Worm (Caenorhabditis elegans): Measurements from ENCODE around the gene vha-17.

vha-17 gene

DNA sequence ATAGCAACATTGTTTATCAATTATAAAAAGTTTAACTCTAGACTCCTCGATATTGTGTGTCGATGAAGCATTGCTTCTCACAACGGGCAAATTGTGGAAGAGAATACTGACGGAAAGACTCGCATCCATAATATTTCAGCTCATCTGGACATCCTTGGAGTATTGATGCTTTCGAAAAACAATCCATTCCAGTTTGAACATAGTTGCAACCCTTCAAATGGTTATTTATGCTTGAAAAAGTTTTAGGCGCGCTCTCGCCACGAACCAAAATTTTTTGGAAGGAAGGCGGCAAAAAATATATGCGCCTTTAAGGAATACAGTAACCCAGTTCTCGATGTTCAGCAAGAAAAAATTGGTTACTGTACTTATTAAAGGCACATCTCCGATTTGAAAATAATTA lies 888 bp downstream of the vha-17 start (continued):
- TF ChIP-seq tbx-9 (tag; optimal IDR thresholded peaks at IDR 0.05; ENCODE audit: borderline replicate concordance) (no peak), C06A6.2 (GFP tag; conservative IDR thresholded peaks at IDR 0.05) (no peak), madf-3 (GFP tag; IDR thresholded peaks at IDR 0.05) (0 out of 2 replicates have a peak, but pooled peaks have one; percentile 9), hmg-1.2 (GFP tag; IDR thresholded peaks at IDR 0.05) (peak; percentile 29; the same call in 1 of the 2 replicates), C17E4.6 (GFP tag; IDR thresholded peaks at IDR 0.05) (peak; percentile 32; the same call in 1 of the 2 replicates), ceh-79 (tag; optimal IDR thresholded peaks at IDR 0.05) (peak; percentile 69)

ce11 chrIV:9323989-9324506 lies 2.4 kb downstream of the vha-17 start, which contains the start of the genes nspg-11 and F49C12.15:
TSS of gene nspg-11 (minus strand) at chrIV:9324089.
TSS of gene F49C12.15 (plus strand) at chrIV:9324456.
- TF ChIP-seq hmg-20 (GFP tag; IDR thresholded peaks at IDR 0.05) (no peak), Y53F4B.3 (GFP tag; IDR thresholded peaks at IDR 0.05) (no peak), repo-1 (tag; optimal IDR thresholded peaks at IDR 0.05) (no peak), xnd-1 (tag; optimal IDR thresholded peaks at IDR 0.05) (no peak), ekl-4 (GFP tag; IDR thresholded peaks at IDR 0.05) (no peak), F23B12.7 (tag; optimal IDR thresholded peaks at IDR 0.05; ENCODE audit: insufficient read depth) (no peak), ccch-3 (GFP tag; optimal IDR thresholded peaks at IDR 0.05) (no peak), lsy-27 (tag; optimal IDR thresholded peaks at IDR 0.05; ENCODE audit: borderline replicate concordance, insufficient read depth) (no peak), nhr-179 (tag; optimal IDR thresholded peaks at IDR 0.05) (no peak), rpc-1 (optimal IDR thresholded peaks at IDR 0.05) (no peak), rpc-1 (tag; optimal IDR thresholded peaks at IDR 0.05) (no peak), pbrm-1 (GFP tag; IDR thresholded peaks at IDR 0.05) (no peak), ets-4 (GFP tag; optimal IDR thresholded peaks at IDR 0.05) (no peak), chd-7 (tag; optimal IDR thresholded peaks at IDR 0.05) (no peak), ztf-26 (tag; optimal IDR thresholded peaks at IDR 0.05) (no peak), F37B4.10 (GFP tag; IDR thresholded peaks at IDR 0.05) (no peak)

DNA sequence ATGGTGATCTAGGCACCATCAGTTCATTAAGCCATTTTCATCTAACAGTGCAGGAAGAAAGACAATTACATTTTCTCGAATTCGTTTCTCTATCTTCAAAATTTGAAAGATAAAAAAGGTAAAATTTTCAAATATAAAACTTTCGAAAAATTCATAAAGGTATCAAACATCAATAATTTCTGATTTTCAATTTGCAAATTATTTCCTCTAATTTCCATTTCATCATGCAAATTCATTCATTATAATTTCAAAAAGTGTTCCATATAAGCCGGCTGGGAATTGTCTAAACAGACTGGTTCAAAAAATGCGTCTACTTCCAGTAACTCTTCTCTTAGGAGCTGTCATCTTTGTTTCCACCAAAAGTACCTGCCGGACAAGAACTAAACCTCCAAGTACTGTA lies 6.1 kb downstream of the vha-17 start, which contains the start of gene clec-183:
clec-183 (plus strand) TSS at position 301 of the 400 bp plus-strand sequence.
- TF ChIP-seq egl-18 (GFP tag; IDR thresholded peaks at IDR 0.05) (no peak), hlh-26 (GFP tag; conservative IDR thresholded peaks at IDR 0.05) (no peak), K12H6.12 (tag; optimal IDR thresholded peaks at IDR 0.05) (no peak), ekl-4 (GFP tag; IDR thresholded peaks at IDR 0.05) (no peak), ceh-58 (GFP tag; IDR thresholded peaks at IDR 0.05) (no peak), lsy-27 (tag; optimal IDR thresholded peaks at IDR 0.05; ENCODE audit: borderline replicate concordance, insufficient read depth) (no peak), T26A5.8 (tag; optimal IDR thresholded peaks at IDR 0.05) (no peak), F22D6.2 (tag; optimal IDR thresholded peaks at IDR 0.05) (no peak), lin-54 (GFP tag; optimal IDR thresholded peaks at IDR 0.05) (no peak), attf-6 (GFP tag; IDR thresholded peaks at IDR 0.05) (no peak), madf-6 (GFP tag; IDR thresholded peaks at IDR 0.05) (no peak), ZK185.1 (tag; optimal IDR thresholded peaks at IDR 0.05; ENCODE audit: poor library complexity, severe bottlenecking) (no peak), ztf-25 (GFP tag; IDR thresholded peaks at IDR 0.05) (no peak), madf-8 (GFP tag; conservative IDR thresholded peaks at IDR 0.05) (no peak), ceh-100 (GFP tag; IDR thresholded peaks at IDR 0.05) (no peak), let-607 (tag; optimal IDR thresholded peaks at IDR 0.05) (no peak), hlh-12 (tag; optimal IDR thresholded peaks at IDR 0.05) (no peak), F39B2.1 (GFP tag; IDR thresholded peaks at IDR 0.05) (no peak), attf-5 (GFP tag; optimal IDR thresholded peaks at IDR 0.05) (no peak), gei-17 (GFP tag; optimal IDR thresholded peaks at IDR 0.05) (no peak)
